Fruit fly (Drosophila melanogaster): ENCODE data around the gene CG43290.

The CG43290 gene

DNA sequence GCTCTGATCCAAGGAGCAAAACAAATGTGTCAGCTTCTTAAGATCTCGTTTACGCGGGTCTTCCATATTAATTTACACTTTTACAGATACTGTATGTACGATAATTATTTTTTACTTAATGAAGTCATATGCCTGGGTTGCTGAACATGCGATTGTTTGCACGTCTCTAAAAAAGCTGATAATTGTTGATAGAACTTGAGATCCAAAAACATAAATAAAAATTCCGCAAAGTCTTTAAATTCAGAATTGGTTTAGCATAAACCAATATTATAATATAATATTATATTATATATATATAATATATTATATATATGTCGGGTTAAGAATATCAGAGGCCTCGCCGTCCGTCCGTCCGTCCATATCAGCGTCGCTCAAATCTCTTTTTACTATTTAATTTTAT lies at the start of gene CG43290:
Gene CG43290 (minus strand): TSS at position 101 of the 400 bp plus-strand sequence.
- TF ChIP-seq rgr (GFP tag; optimal IDR thresholded peaks at IDR 0.05) (no peak), N (GFP tag; optimal IDR thresholded peaks at IDR 0.05) (no peak)

DNA sequence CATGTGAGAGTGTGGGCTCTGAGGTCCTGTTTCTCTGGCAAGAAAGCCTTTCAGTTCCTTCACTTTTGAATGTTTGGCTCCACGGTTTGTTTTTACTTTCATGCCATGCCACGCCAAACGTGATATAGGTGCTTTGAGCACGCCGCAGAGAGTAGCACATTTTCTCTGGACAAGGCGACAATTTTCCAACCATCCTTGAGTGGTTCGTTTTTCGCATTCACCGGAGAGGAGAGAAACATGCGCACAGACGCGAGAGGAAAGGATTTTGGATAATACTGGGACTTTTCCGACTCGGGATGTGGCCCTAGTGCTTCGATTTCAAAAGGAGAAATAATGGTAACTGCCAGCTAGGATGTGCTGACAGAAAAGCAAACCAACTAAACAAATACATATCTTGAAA lies 44.7 kb upstream of the CG43290 start:
- TF ChIP-seq CG32264 (GFP tag; optimal IDR thresholded peaks at IDR 0.05) (no peak), br (GFP tag; optimal IDR thresholded peaks at IDR 0.05) (no peak), ey (GFP tag; optimal IDR thresholded peaks at IDR 0.05) (no peak), Mio (GFP tag; optimal IDR thresholded peaks at IDR 0.05) (no peak), Myc (optimal IDR thresholded peaks at IDR 0.05) (no peak), woc (GFP tag; optimal IDR thresholded peaks at IDR 0.05) (no peak), Hr78 (GFP tag; optimal IDR thresholded peaks at IDR 0.05) (no peak), foxo (GFP tag; optimal IDR thresholded peaks at IDR 0.05) (no peak), dl (GFP tag; optimal IDR thresholded peaks at IDR 0.05; ENCODE audit: insufficient read depth in 1 of 2, partially characterized antibody in 2 of 2) (no peak), lola (GFP tag; optimal IDR thresholded peaks at IDR 0.05) (no peak), GATAd (GFP tag; optimal IDR thresholded peaks at IDR 0.05) (no peak), Jra (GFP tag; optimal IDR thresholded peaks at IDR 0.05) (no peak), Dif (GFP tag; optimal IDR thresholded peaks at IDR 0.05; ENCODE audit: partially characterized antibody) (no peak), dsf (GFP tag; optimal IDR thresholded peaks at IDR 0.05; ENCODE audit: borderline replicate concordance) (no peak), Hnf4 (GFP tag; optimal IDR thresholded peaks at IDR 0.05) (no peak), h (GFP tag; optimal IDR thresholded peaks at IDR 0.05) (no peak), pan (optimal IDR thresholded peaks at IDR 0.05) (no peak)

DNA sequence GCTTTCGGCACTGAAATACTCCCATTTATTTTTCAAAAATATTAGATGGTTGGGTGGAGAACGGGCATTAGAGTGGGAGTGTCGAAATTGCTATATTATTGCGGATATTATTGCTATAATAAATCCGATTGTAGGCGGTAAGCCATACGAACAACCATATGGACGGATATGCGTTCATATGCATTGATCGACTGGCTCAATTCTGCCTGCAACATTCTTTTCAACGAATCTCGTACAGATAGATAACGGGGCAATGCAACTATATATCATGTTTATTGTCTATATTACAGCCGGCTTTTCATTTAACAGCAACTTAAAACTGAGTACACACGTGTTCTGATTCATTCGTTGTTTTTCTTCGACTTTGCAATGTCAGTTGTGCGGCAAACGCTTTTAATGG lies 41.8 kb upstream of the CG43290 start, which contains the start of gene CG42650:
Gene CG42650 (plus strand): TSS at position 301 of the 400 bp plus-strand sequence.
- TF ChIP-seq sage (GFP tag; optimal IDR thresholded peaks at IDR 0.05) (no peak), usp (GFP tag; optimal IDR thresholded peaks at IDR 0.05) (no peak), br (GFP tag; optimal IDR thresholded peaks at IDR 0.05) (no peak), Rel (GFP tag; optimal IDR thresholded peaks at IDR 0.05) (no peak), Rel (tag; optimal IDR thresholded peaks at IDR 0.05) (no peak), dmrt93B (GFP tag; optimal IDR thresholded peaks at IDR 0.05) (no peak), Vsx2 (GFP tag; optimal IDR thresholded peaks at IDR 0.05; ENCODE audit: partially characterized antibody) (no peak), rgr (GFP tag; optimal IDR thresholded peaks at IDR 0.05) (no peak), dsf (GFP tag; optimal IDR thresholded peaks at IDR 0.05; ENCODE audit: borderline replicate concordance) (no peak), fru (GFP tag; optimal IDR thresholded peaks at IDR 0.05) (no peak)

DNA sequence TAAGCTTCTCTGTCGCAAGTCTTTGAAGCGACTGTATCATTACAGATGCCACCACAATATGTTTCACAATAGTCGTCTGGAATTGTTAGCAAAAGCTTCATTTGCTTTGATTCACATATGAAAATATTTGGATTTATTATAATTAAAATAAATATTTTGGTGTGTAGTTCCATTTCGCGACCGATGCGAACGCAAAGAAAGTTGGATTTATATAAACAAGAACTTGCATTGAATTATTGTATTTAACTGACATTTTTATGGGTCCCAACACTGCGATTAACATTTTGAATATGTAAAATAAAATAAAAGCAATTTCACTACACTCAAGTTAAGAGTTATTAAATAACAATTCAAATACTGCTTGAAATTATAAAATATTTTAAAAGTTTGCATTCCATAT lies 19.9 kb upstream of the CG43290 start, which contains the start of gene MstProx:
Gene MstProx (minus strand): TSS at position 101 of the 400 bp plus-strand sequence.
- TF ChIP-seq CrebA (GFP tag; optimal IDR thresholded peaks at IDR 0.05; ENCODE audit: borderline replicate concordance) = no peak
- no peak for TF ChIP-seq foxo (GFP tag; optimal IDR thresholded peaks at IDR 0.05)
- TF ChIP-seq Hr83 (GFP tag; optimal IDR thresholded peaks at IDR 0.05; ENCODE audit: poor library complexity, severe bottlenecking) = no peak

DNA sequence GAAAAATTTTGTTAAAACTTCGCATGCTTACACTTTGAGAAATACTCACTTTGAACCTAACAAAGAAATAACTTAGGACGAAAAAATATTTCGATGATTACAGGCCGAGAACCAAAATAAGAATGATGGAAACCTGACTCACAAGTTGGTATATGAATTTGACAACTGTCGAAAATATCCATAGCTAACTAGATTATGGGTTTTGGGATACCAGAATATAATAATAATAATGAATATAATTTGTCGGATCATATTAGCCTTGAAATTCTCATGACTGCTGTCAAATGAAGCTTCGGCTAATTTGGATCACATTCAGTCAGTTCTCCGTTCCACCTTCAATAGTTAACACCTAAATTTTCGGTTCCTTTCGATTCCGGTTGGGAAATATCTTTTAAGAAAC lies 16.2 kb upstream of the CG43290 start, which contains the start of the genes Mst84Db and Mst84Da:
Gene Mst84Db (minus strand): TSS at position 101 of the 400 bp plus-strand sequence.
Gene Mst84Da (plus strand): TSS at position 324 of the 400 bp plus-strand sequence.
- TF ChIP-seq brk (GFP tag; optimal IDR thresholded peaks at IDR 0.05) (no peak), sv (GFP tag; optimal IDR thresholded peaks at IDR 0.05) (no peak), ey (GFP tag; optimal IDR thresholded peaks at IDR 0.05) (no peak), tai (GFP tag; optimal IDR thresholded peaks at IDR 0.05) (no peak), GATAd (GFP tag; optimal IDR thresholded peaks at IDR 0.05) (no peak), Abd-B (GFP tag; optimal IDR thresholded peaks at IDR 0.05) (no peak), usp (GFP tag; optimal IDR thresholded peaks at IDR 0.05) (no peak), woc (GFP tag; optimal IDR thresholded peaks at IDR 0.05) (no peak), jim (GFP tag; optimal IDR thresholded peaks at IDR 0.05) (no peak), Hr78 (GFP tag; optimal IDR thresholded peaks at IDR 0.05) (no peak), Rel (GFP tag; optimal IDR thresholded peaks at IDR 0.05) (no peak), Rel (tag; optimal IDR thresholded peaks at IDR 0.05) (no peak)
